Fruit fly (Drosophila melanogaster) whole organism, embryonic: ENCODE data around the gene Dnaaf4.

Experiments used
- CG10979 ChIP-seq: fragments of 200-800 bp; sonication (Bioruptor generic); optimal IDR thresholded peaks from 2 replicates; lab custom pipeline; 2018; ENCODE audit warnings: missing biosample characterization, mild to moderate bottlenecking, missing genetic modification characterization, moderate library complexity
- CG12659 ChIP-seq: fragments of 200-800 bp; sonication (Bioruptor generic); optimal IDR thresholded peaks from 3 replicates; lab custom pipeline; 2017; ENCODE audit warnings: mild to moderate bottlenecking, missing biosample characterization, missing genetic modification reagents, missing genetic modification characterization
- CG13624 ChIP-seq: fragments of 200-800 bp; sonication (Bioruptor generic); optimal IDR thresholded peaks from 2 replicates; lab custom pipeline; 2016; ENCODE audit warnings: missing biosample characterization, missing genetic modification characterization
- CG17385 ChIP-seq: fragments of 200-800 bp; sonication (Bioruptor generic); optimal IDR thresholded peaks from 3 replicates; lab custom pipeline; 2018; ENCODE audit warnings: missing biosample characterization, mild to moderate bottlenecking, missing genetic modification characterization
- Jarid2 ChIP-seq: fragments of 200-800 bp; sonication (Bioruptor generic); optimal IDR thresholded peaks from 3 replicates; lab custom pipeline; 2017; ENCODE audit warnings: mild to moderate bottlenecking, missing biosample characterization, missing genetic modification reagents, missing genetic modification characterization
- Max ChIP-seq: fragments of 200-800 bp; sonication (Bioruptor generic); optimal IDR thresholded peaks from 2 replicates; lab custom pipeline; 2016; ENCODE audit warnings: missing biosample characterization, mild to moderate bottlenecking, missing genetic modification characterization
- Poxn ChIP-seq: fragments of 200-800 bp; sonication (Bioruptor generic); IDR thresholded peaks from 2 replicates; pipeline ENCODE4 v1.3.6; 2022; ENCODE audit warnings: missing biosample characterization, missing genetic modification characterization
- Ravus ChIP-seq: fragments of 200-800 bp; sonication (Bioruptor generic); IDR thresholded peaks from 2 replicates; pipeline ENCODE4 v1.3.6; 2022; ENCODE audit warnings: missing biosample characterization, missing genetic modification characterization
- Sox100B ChIP-seq: fragments of 200-800 bp; sonication (Bioruptor generic); optimal IDR thresholded peaks from 3 replicates; lab custom pipeline; 2018; ENCODE audit warnings: missing biosample characterization, mild to moderate bottlenecking, missing genetic modification characterization
- Spps ChIP-seq: fragments of 200-800 bp; sonication (Bioruptor generic); optimal IDR thresholded peaks from 2 replicates; lab custom pipeline; 2018; ENCODE audit warnings: missing biosample characterization, mild to moderate bottlenecking, missing genetic modification characterization
- ab ChIP-seq: fragments of 200-800 bp; sonication (Bioruptor generic); optimal IDR thresholded peaks from 2 replicates; lab custom pipeline; 2016; ENCODE audit warnings: missing biosample characterization, missing genetic modification characterization
- gsb ChIP-seq: fragments of 200-800 bp; sonication (Bioruptor generic); IDR thresholded peaks from 2 replicates; pipeline ENCODE4 v1.3.6; 2022; ENCODE audit warnings: missing biosample characterization, missing genetic modification characterization
- ind ChIP-seq: fragments of 200-800 bp; sonication (Bioruptor generic); optimal IDR thresholded peaks from 3 replicates; lab custom pipeline; 2016; ENCODE audit warnings: missing biosample characterization, missing genetic modification characterization
- insv ChIP-seq, 2 experiments: fragments of 200-800 bp; sonication (Bioruptor generic); optimal IDR thresholded peaks; 3 replicates each; lab custom pipeline; 2016 to 2018; ENCODE audit warnings: missing biosample characterization in 2 of 2, missing genetic modification characterization in 2 of 2

dm6 chr2L:11072880-11073279 is 48.6 kb downstream of the Dnaaf4 start:
- TF ChIP-seq Spps (no peak), Poxn (GFP tag; lab: Robert Waterston, UW) (no peak), CG13624 (GFP tag; lab: Kevin White, UChicago) (no peak), insv (GFP tag; optimal IDR thresholded peaks at IDR 0.05; lab: Kevin White, UChicago) (no peak), CG12659 (GFP tag; lab: Kevin White, UChicago) (no peak), Jarid2 (no peak), gsb (GFP tag; lab: Robert Waterston, UW) (no peak), ind (GFP tag; lab: Kevin White, UChicago) (no peak), Max (no peak), Sox100B (no peak), CG17385 (GFP tag; lab: Kevin White, UChicago) (no peak), CG10979 (tag; lab: Kevin White, UChicago) (no peak), Ravus (no peak), ab (GFP tag; lab: Kevin White, UChicago) (no peak)
